Worm (Caenorhabditis elegans): Measurements from ENCODE around the gene H12D21.9.

- no peak for TF ChIP-seq pha-4 (tag; optimal IDR thresholded peaks at IDR 0.05)
- no peak for TF ChIP-seq blmp-1 (tag; optimal IDR thresholded peaks at IDR 0.05)
- no peak for TF ChIP-seq nhr-12 (tag; optimal IDR thresholded peaks at IDR 0.05)
- no peak for TF ChIP-seq mep-1 (tag; optimal IDR thresholded peaks at IDR 0.05)
- TF ChIP-seq hlh-1 (tag; optimal IDR thresholded peaks at IDR 0.05), result no peak
- TF ChIP-seq snpc-4 (tag; optimal IDR thresholded peaks at IDR 0.05), result no peak
- no peak for TF ChIP-seq lsy-2 (tag; optimal IDR thresholded peaks at IDR 0.05)
- TF ChIP-seq flh-1 (GFP tag; optimal IDR thresholded peaks at IDR 0.05), result no peak
- TF ChIP-seq elt-1 (tag; optimal IDR thresholded peaks at IDR 0.05; ENCODE audit: borderline replicate concordance, insufficient read depth), result no peak
- no peak for TF ChIP-seq ces-1 (GFP tag; optimal IDR thresholded peaks at IDR 0.05)
- no peak for TF ChIP-seq elt-3 (tag; optimal IDR thresholded peaks at IDR 0.05)
- TF ChIP-seq ztf-11 (tag; optimal IDR thresholded peaks at IDR 0.05), result no peak
These were observed 6.3 kb upstream of the H12D21.9 start, which contains the start of gene H12D21.11 for ce11 chrV:14915599-14915998.

Measured in whole organism, mixed stage, embryonic.